Worm (Caenorhabditis elegans) whole organism, L1 larva: ENCODE results near the gene ttr-16.

Experiments used
- C04F5.9 ChIP-seq: sonication (generic microtip); optimal IDR thresholded peaks from 2 replicates; lab custom pipeline; 2016; ENCODE audit warnings: missing genetic modification characterization, missing compliant biosample characterization
- C34B4.2 ChIP-seq: sonication (generic microtip); optimal IDR thresholded peaks from 2 replicates; lab custom pipeline; 2017; ENCODE audit warnings: mild to moderate bottlenecking, missing genetic modification characterization, missing compliant biosample characterization
- aha-1 ChIP-seq: fragments of 150-350 bp; optimal IDR thresholded peaks from 2 replicates; lab custom pipeline; 2014; ENCODE audit warnings: missing biosample characterization, missing genetic modification characterization
- aly-2 ChIP-seq: fragments of 150-350 bp; optimal IDR thresholded peaks from 2 replicates; lab custom pipeline; 2014; ENCODE audit warnings: missing biosample characterization, missing genetic modification characterization
- ama-1 ChIP-seq: fragments of 150-350 bp; optimal IDR thresholded peaks from 2 replicates; lab custom pipeline; 2014
- blmp-1 ChIP-seq: fragments of 150-350 bp; optimal IDR thresholded peaks from 2 replicates; lab custom pipeline; 2014; ENCODE audit warnings: missing biosample characterization, missing genetic modification characterization
- ceh-82 ChIP-seq, 3 experiments: fragments of 150-350 bp in 1 of 3; sonication (generic microtip) in 2 of 3; optimal IDR thresholded peaks; 2 replicates each; lab custom pipeline; 2014 to 2017; ENCODE audit warnings: missing biosample characterization in 3 of 3, missing genetic modification characterization in 3 of 3
- ceh-88 ChIP-seq: fragments of 200-800 bp; sonication (Bioruptor generic); IDR thresholded peaks from 2 replicates; pipeline ENCODE4 v1.3.6; 2022; ENCODE audit warnings: missing genetic modification characterization, missing compliant biosample characterization
- ceh-90 ChIP-seq: sonication (generic microtip); optimal IDR thresholded peaks from 2 replicates; lab custom pipeline; 2016; ENCODE audit warnings: missing genetic modification characterization, missing compliant biosample characterization
- ces-1 ChIP-seq: fragments of 150-350 bp; optimal IDR thresholded peaks from 2 replicates; lab custom pipeline; 2014; ENCODE audit warnings: missing biosample characterization, missing genetic modification reagents, missing genetic modification characterization
- efl-1 ChIP-seq, 4 experiments: fragments of 150-350 bp; optimal IDR thresholded peaks in 3 of 4; peaks in 1 of 4; 1 replicate in 1 of 4; 2 replicates in 3 of 4; lab custom pipeline; 2014; ENCODE audit warnings: missing biosample characterization in 2 of 4, missing genetic modification characterization in 2 of 4, missing genetic modification reagents in 2 of 4
- efl-3 ChIP-seq: fragments of 200-800 bp; sonication (Bioruptor generic); optimal IDR thresholded peaks from 2 replicates; lab custom pipeline; 2018; ENCODE audit warnings: mild to moderate bottlenecking, missing genetic modification characterization, missing compliant biosample characterization
- egl-27 ChIP-seq, 2 experiments: fragments of 150-350 bp in 1 of 2; sonication (generic microtip); optimal IDR thresholded peaks; 3 replicates each; lab custom pipeline; 2017 to 2018; ENCODE audit warnings: missing biosample characterization in 2 of 2, missing genetic modification characterization in 2 of 2, missing genetic modification reagents in 2 of 2
- elt-2 ChIP-seq: sonication (generic microtip); optimal IDR thresholded peaks from 2 replicates; lab custom pipeline; 2016; ENCODE audit warnings: missing genetic modification characterization, mild to moderate bottlenecking, inconsistent platforms, missing compliant biosample characterization, missing genetic modification reagents
- ets-5 ChIP-seq: fragments of 200-800 bp; sonication (Bioruptor generic); IDR thresholded peaks from 2 replicates; pipeline ENCODE4 v1.3.6; 2022; ENCODE audit warnings: missing genetic modification characterization, missing compliant biosample characterization
- fkh-10 ChIP-seq: sonication (generic microtip); optimal IDR thresholded peaks from 2 replicates; lab custom pipeline; 2017; ENCODE audit warnings: missing biosample characterization, missing genetic modification reagents, missing genetic modification characterization
- grh-1 ChIP-seq: fragments of 200-800 bp; sonication (Bioruptor generic); IDR thresholded peaks from 2 replicates; pipeline ENCODE4 v1.3.6; 2022; ENCODE audit warnings: missing genetic modification reagents, missing genetic modification characterization, missing compliant biosample characterization
- hlh-4 ChIP-seq: sonication (generic microtip); optimal IDR thresholded peaks from 2 replicates; lab custom pipeline; 2016; ENCODE audit warnings: mild to moderate bottlenecking, missing genetic modification characterization, missing compliant biosample characterization
- jun-1 ChIP-seq: fragments of 150-350 bp; optimal IDR thresholded peaks from 2 replicates; lab custom pipeline; 2014; ENCODE audit warnings: missing biosample characterization, missing genetic modification reagents, missing genetic modification characterization
- lin-13 ChIP-seq: fragments of 150-350 bp; optimal IDR thresholded peaks from 2 replicates; lab custom pipeline; 2014; ENCODE audit warnings: missing biosample characterization, missing genetic modification reagents, missing genetic modification characterization
- lin-14 ChIP-seq: fragments of 200-800 bp; sonication (Bioruptor generic); optimal IDR thresholded peaks from 2 replicates; lab custom pipeline; 2018; ENCODE audit warnings: mild to moderate bottlenecking, missing genetic modification characterization, moderate library complexity, missing compliant biosample characterization
- lin-15B ChIP-seq: fragments of 150-350 bp; sonication (generic microtip); optimal IDR thresholded peaks from 3 replicates; lab custom pipeline; 2014; ENCODE audit warnings: missing biosample characterization, missing genetic modification characterization
- lir-3 ChIP-seq: sonication (generic microtip); optimal IDR thresholded peaks from 2 replicates; lab custom pipeline; 2016; ENCODE audit warnings: mild to moderate bottlenecking, missing genetic modification characterization, moderate library complexity, missing compliant biosample characterization; ENCODE audit not compliant: poor library complexity
- mdl-1 ChIP-seq, 2 experiments: fragments of 150-350 bp; optimal IDR thresholded peaks; 2 replicates each; lab custom pipeline; 2014 to 2017; ENCODE audit warnings: missing biosample characterization in 2 of 2, missing genetic modification characterization in 2 of 2, inconsistent platforms in 1 of 2
- nhr-12 ChIP-seq: sonication (generic microtip); optimal IDR thresholded peaks from 2 replicates; lab custom pipeline; 2017; ENCODE audit warnings: missing biosample characterization, missing genetic modification characterization
- nhr-19 ChIP-seq: fragments of 200-800 bp; sonication (Bioruptor generic); conservative IDR thresholded peaks from 2 replicates; pipeline ENCODE4 v1.3.6; 2022; ENCODE audit warnings: missing genetic modification characterization, missing compliant biosample characterization
- nhr-20 ChIP-seq: sonication (generic microtip); optimal IDR thresholded peaks from 2 replicates; lab custom pipeline; 2016; ENCODE audit warnings: mild to moderate bottlenecking, missing genetic modification characterization, missing compliant biosample characterization
- nhr-237 ChIP-seq: fragments of 150-350 bp; optimal IDR thresholded peaks from 2 replicates; lab custom pipeline; 2014; ENCODE audit warnings: missing biosample characterization, missing genetic modification characterization
- nhr-28 ChIP-seq: fragments of 150-350 bp; optimal IDR thresholded peaks from 2 replicates; lab custom pipeline; 2014; ENCODE audit warnings: missing biosample characterization, missing genetic modification characterization
- nhr-71 ChIP-seq: sonication (generic microtip); optimal IDR thresholded peaks from 2 replicates; lab custom pipeline; 2016; ENCODE audit warnings: mild to moderate bottlenecking, missing genetic modification characterization, moderate library complexity, missing compliant biosample characterization
- nhr-76 ChIP-seq: sonication (generic microtip); optimal IDR thresholded peaks from 2 replicates; lab custom pipeline; 2017; ENCODE audit warnings: missing biosample characterization, missing genetic modification characterization
- nhr-85 ChIP-seq: sonication (generic microtip); peaks from one replicate; lab custom pipeline; 2016; ENCODE audit warnings: missing genetic modification characterization, inconsistent platforms, missing compliant biosample characterization
- nhr-90 ChIP-seq: sonication (generic microtip); optimal IDR thresholded peaks from 2 replicates; lab custom pipeline; 2016; ENCODE audit warnings: mild to moderate bottlenecking, missing genetic modification characterization, missing compliant biosample characterization; ENCODE audit not compliant: poor library complexity
- pqm-1 ChIP-seq: sonication (generic microtip); optimal IDR thresholded peaks from 3 replicates; lab custom pipeline; 2017; ENCODE audit warnings: missing biosample characterization, missing genetic modification characterization
- skn-1 ChIP-seq: fragments of 150-350 bp; optimal IDR thresholded peaks from 2 replicates; lab custom pipeline; 2014; ENCODE audit warnings: missing biosample characterization, missing genetic modification characterization
- sox-4 ChIP-seq: sonication (generic microtip); optimal IDR thresholded peaks from 2 replicates; lab custom pipeline; 2016; ENCODE audit warnings: missing genetic modification characterization, missing compliant biosample characterization
- tbx-2 ChIP-seq: sonication (generic microtip); optimal IDR thresholded peaks from 2 replicates; lab custom pipeline; 2016; ENCODE audit warnings: missing genetic modification characterization, missing compliant biosample characterization
- tlp-1 ChIP-seq: fragments of 150-350 bp; optimal IDR thresholded peaks from 2 replicates; lab custom pipeline; 2014; ENCODE audit warnings: missing biosample characterization, missing genetic modification characterization
- unc-130 ChIP-seq: fragments of 150-350 bp; optimal IDR thresholded peaks from 2 replicates; lab custom pipeline; 2017; ENCODE audit warnings: missing biosample characterization, missing genetic modification characterization, inconsistent platforms
- unc-86 ChIP-seq: sonication (generic microtip); optimal IDR thresholded peaks from 2 replicates; lab custom pipeline; 2016; ENCODE audit warnings: missing genetic modification characterization, missing compliant biosample characterization
- unc-98 ChIP-seq: fragments of 200-800 bp; sonication (Bioruptor generic); IDR thresholded peaks from 2 replicates; pipeline ENCODE4 v1.3.6; 2022; ENCODE audit warnings: missing genetic modification characterization, missing compliant biosample characterization
- vab-15 ChIP-seq: sonication (generic microtip); optimal IDR thresholded peaks from 2 replicates; lab custom pipeline; 2017; ENCODE audit warnings: missing genotype, mild to moderate bottlenecking, missing genetic modification characterization, missing compliant biosample characterization
- zag-1 ChIP-seq: fragments of 150-350 bp; optimal IDR thresholded peaks from 2 replicates; lab custom pipeline; 2014; ENCODE audit warnings: missing biosample characterization, missing genetic modification characterization
- ztf-11 ChIP-seq, 2 experiments: sonication (generic microtip); optimal IDR thresholded peaks; 2 replicates each; lab custom pipeline; 2016 to 2017; ENCODE audit warnings: missing genetic modification characterization in 2 of 2, missing biosample characterization in 1 of 2, missing compliant biosample characterization in 1 of 2
- ztf-4 ChIP-seq: fragments of 150-350 bp; optimal IDR thresholded peaks from 2 replicates; lab custom pipeline; 2014; ENCODE audit warnings: missing biosample characterization, missing genetic modification characterization

The ttr-16 gene

ce11 chrIV:11038618-11038664 lies 25.5 kb downstream of the ttr-16 start, which contains the start of gene kdin-1:
kdin-1 (plus strand) TSS chrIV:11038655.
- TF ChIP-seq mdl-1 (tag; optimal IDR thresholded peaks at IDR 0.05; lab: Kevin White, UChicago) (no peak), C04F5.9 (tag; lab: Kevin White, UChicago) (no peak), nhr-237 (tag; lab: Kevin White, UChicago) (no peak), pqm-1 (tag; lab: Kevin White, UChicago) (no peak), blmp-1 (tag; lab: Kevin White, UChicago) (no peak), egl-27 (tag; optimal IDR thresholded peaks at IDR 0.05; lab: Kevin White, UChicago) (no peak), nhr-19 (no peak), nhr-28 (tag; lab: Kevin White, UChicago) (no peak), grh-1 (GFP tag; lab: Robert Waterston, UW) (no peak), ceh-82 (tag; optimal IDR thresholded peaks at IDR 0.05; lab: Kevin White, UChicago) (no peak), ztf-11 (tag; optimal IDR thresholded peaks at IDR 0.05; lab: Kevin White, UChicago) (no peak), fkh-10 (GFP tag; lab: Kevin White, UChicago) (no peak), skn-1 (tag; lab: Kevin White, UChicago) (no peak), lir-3 (tag; lab: Kevin White, UChicago) (no peak), nhr-20 (tag; lab: Kevin White, UChicago) (no peak), hlh-4 (tag; lab: Kevin White, UChicago) (no peak), ceh-90 (tag; lab: Kevin White, UChicago) (no peak), efl-3 (GFP tag; lab: Kevin White, UChicago) (no peak), C34B4.2 (tag; lab: Kevin White, UChicago) (no peak)

- TF ChIP-seq nhr-90, result no peak
- TF ChIP-seq ces-1 (GFP tag; lab: Kevin White, UChicago), result no peak
- TF ChIP-seq nhr-237 (tag; lab: Kevin White, UChicago), result no peak
- no peak for TF ChIP-seq sox-4
- no peak for TF ChIP-seq ceh-90 (tag; lab: Kevin White, UChicago)
- TF ChIP-seq ets-5 (GFP tag; lab: Robert Waterston, UW), result no peak
- no peak for TF ChIP-seq mdl-1 (tag; optimal IDR thresholded peaks at IDR 0.05; lab: Kevin White, UChicago)
Measured at ce11 chrIV:11038218-11038617, 25.7 kb downstream of the ttr-16 start.

- TF ChIP-seq aly-2 (tag; lab: Kevin White, UChicago) (no peak), lin-15B (tag; lab: Kevin White, UChicago) (no peak), vab-15 (tag; lab: Kevin White, UChicago) (no peak), blmp-1 (tag; lab: Kevin White, UChicago) (no peak), lin-13 (GFP tag; lab: Kevin White, UChicago) (no peak), unc-86 (tag; lab: Kevin White, UChicago) (no peak), tlp-1 (tag; lab: Kevin White, UChicago) (no peak), nhr-76 (tag; lab: Kevin White, UChicago) (no peak), jun-1 (no peak), aha-1 (tag; lab: Kevin White, UChicago) (no peak), ceh-82 (tag; optimal IDR thresholded peaks at IDR 0.05; lab: Kevin White, UChicago) (no peak), nhr-90 (peak; percentile 17), tbx-2 (tag; lab: Kevin White, UChicago) (no peak), ceh-88 (GFP tag; lab: Robert Waterston, UW) (no peak), ama-1 (lab: Kevin White, UChicago) (no peak), nhr-85 (tag; lab: Kevin White, UChicago) (no peak), nhr-237 (tag; lab: Kevin White, UChicago) (no peak), unc-130 (no peak), nhr-12 (tag; lab: Kevin White, UChicago) (no peak), lin-14 (no peak), elt-2 (tag; lab: Kevin White, UChicago) (peak; percentile 12), efl-1 (optimal IDR thresholded peaks at IDR 0.05; lab: Kevin White, UChicago) (no peak), efl-1 (GFP tag; optimal IDR thresholded peaks at IDR 0.05 in 1 of 2; lab: Kevin White, UChicago) (peak in 1 of 2 experiments; percentile 32), ces-1 (GFP tag; lab: Kevin White, UChicago) (no peak), nhr-71 (tag; lab: Kevin White, UChicago) (peak; percentile 9), zag-1 (peak; percentile 76), ztf-4 (tag; lab: Kevin White, UChicago) (no peak), unc-98 (GFP tag; lab: Robert Waterston, UW) (no peak)
Measured at ce11 chrIV:11037118-11037719, 26.7 kb downstream of the ttr-16 start.
